Worm (Caenorhabditis elegans): ENCODE measurements around the gene Y38C1AA.19.

ce11 chrIV:158662-159061 is 1.3 kb upstream of the Y38C1AA.19 start, which contains the start of gene Y38C1AA.7:
- no peak for TF ChIP-seq zag-1 (tag; optimal IDR thresholded peaks at IDR 0.05)
- TF ChIP-seq aly-2 (tag; optimal IDR thresholded peaks at IDR 0.05): no peak
- TF ChIP-seq elt-3 (tag; optimal IDR thresholded peaks at IDR 0.05): no peak
- TF ChIP-seq ZK546.5 (tag; optimal IDR thresholded peaks at IDR 0.05): no peak
- TF ChIP-seq fos-1 (tag; optimal IDR thresholded peaks at IDR 0.05): no peak
- TF ChIP-seq unc-62 (GFP tag; optimal IDR thresholded peaks at IDR 0.05): no peak
- no peak for TF ChIP-seq fkh-10 (GFP tag; optimal IDR thresholded peaks at IDR 0.05)
- no peak for TF ChIP-seq nhr-11 (tag; optimal IDR thresholded peaks at IDR 0.05)
- no peak for TF ChIP-seq snpc-4 (tag; optimal IDR thresholded peaks at IDR 0.05)
